Fruit fly (Drosophila melanogaster): ENCODE results near the gene Gs1.

The Gs1 gene

DNA sequence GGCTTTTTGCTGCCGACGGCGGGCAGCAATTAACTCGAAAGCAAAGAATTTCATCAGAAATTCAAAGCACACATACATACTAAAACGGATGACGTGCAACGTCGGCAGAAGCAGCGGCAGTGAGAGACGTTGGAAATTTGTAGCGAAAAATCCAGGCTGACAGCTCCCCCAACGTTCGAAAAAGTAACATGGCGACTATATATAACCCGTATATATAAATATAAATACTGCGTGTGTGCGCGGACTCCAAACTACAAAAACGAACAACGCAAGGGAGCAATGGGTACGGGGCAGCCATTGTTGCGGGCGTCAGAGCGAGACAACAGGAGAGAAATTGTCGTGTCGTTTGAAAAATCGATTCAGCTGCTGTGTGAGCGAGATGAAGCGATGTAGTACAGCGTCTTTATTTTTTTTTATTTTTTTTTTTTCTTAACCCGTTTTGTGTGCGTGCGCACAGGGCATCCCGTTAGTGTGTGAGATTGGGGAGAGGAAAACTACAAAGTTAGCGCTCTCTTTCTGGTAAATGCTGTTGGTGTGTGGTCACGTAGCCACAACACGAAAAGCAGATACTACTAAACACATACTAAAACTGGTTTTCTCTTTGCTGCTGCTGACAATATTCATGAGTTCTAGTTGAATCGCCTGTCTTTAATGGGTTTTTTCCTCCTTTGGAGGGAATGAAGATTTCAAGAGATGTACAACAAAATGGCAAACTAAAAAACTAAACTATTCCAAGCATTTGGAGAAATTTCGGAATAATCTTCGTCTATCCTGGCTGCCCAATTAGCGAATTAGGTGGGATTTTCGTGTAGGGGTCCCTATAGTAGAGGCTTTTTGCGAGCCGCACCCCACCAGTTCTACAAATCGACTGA, 28.9 kb downstream of the Gs1 start (continued):
- TF ChIP-seq toy (GFP tag; IDR thresholded peaks at IDR 0.05) (no peak), ems (GFP tag; optimal IDR thresholded peaks at IDR 0.05) (no peak), CG8290 (GFP tag; optimal IDR thresholded peaks at IDR 0.05) (no peak), CG8290 (tag; optimal IDR thresholded peaks at IDR 0.05) (peak in 1 of 2 experiments; percentile 5), CG12236 (GFP tag; optimal IDR thresholded peaks at IDR 0.05) (no peak), CG12155 (GFP tag; optimal IDR thresholded peaks at IDR 0.05) (no peak), CG2202 (tag; optimal IDR thresholded peaks at IDR 0.05) (no peak), CG6683 (GFP tag; optimal IDR thresholded peaks at IDR 0.05) (no peak), C15 (GFP tag; IDR thresholded peaks at IDR 0.05) (no peak), cato (GFP tag; optimal IDR thresholded peaks at IDR 0.05; ENCODE audit: borderline replicate concordance) (no peak), ranshi (GFP tag; IDR thresholded peaks at IDR 0.05) (no peak), CG8388 (GFP tag; optimal IDR thresholded peaks at IDR 0.05) (no peak), CG30431 (GFP tag; optimal IDR thresholded peaks at IDR 0.05) (no peak), CG17612 (GFP tag; IDR thresholded peaks at IDR 0.05) (no peak), sens (GFP tag) (peak; percentile 93), tin (GFP tag; optimal IDR thresholded peaks at IDR 0.05) (peak; percentile 9), CG13296 (GFP tag; optimal IDR thresholded peaks at IDR 0.05) (peak; percentile 44), CG4328 (GFP tag; optimal IDR thresholded peaks at IDR 0.05) (peak; percentile 70), Eip74EF (GFP tag; optimal IDR thresholded peaks at IDR 0.05) (peak in 1 of 2 experiments; percentile 36), CG13424 (tag; optimal IDR thresholded peaks at IDR 0.05) (peak; percentile 5), CG33557 (GFP tag; optimal IDR thresholded peaks at IDR 0.05) (no peak), CG13775 (GFP tag; optimal IDR thresholded peaks at IDR 0.05) (no peak), mirr (GFP tag; optimal IDR thresholded peaks at IDR 0.05) (peak; percentile 86), CG3726 (GFP tag; IDR thresholded peaks at IDR 0.05) (no peak), Fer2 (tag; optimal IDR thresholded peaks at IDR 0.05) (no peak), H2.0 (GFP tag; IDR thresholded peaks at IDR 0.05) (no peak), Taf1 (GFP tag; IDR thresholded peaks at IDR 0.05) (no peak), ash1 (GFP tag; optimal IDR thresholded peaks at IDR 0.05) (peak; percentile 71), CG4404 (GFP tag; IDR thresholded peaks at IDR 0.05) (no peak), Usf (GFP tag; optimal IDR thresholded peaks at IDR 0.05) (no peak), GATAe (GFP tag; conservative IDR thresholded peaks at IDR 0.05) (no peak), CG9215 (GFP tag; IDR thresholded peaks at IDR 0.05) (no peak), Rfx (GFP tag; IDR thresholded peaks at IDR 0.05) (no peak), ind (GFP tag; optimal IDR thresholded peaks at IDR 0.05) (no peak), rib (GFP tag; IDR thresholded peaks at IDR 0.05) (no peak), CG11695 (GFP tag; IDR thresholded peaks at IDR 0.05) (no peak), ap (GFP tag; IDR thresholded peaks at IDR 0.05) (no peak), Sox100B (GFP tag; optimal IDR thresholded peaks at IDR 0.05) (no peak), pum (GFP tag; optimal IDR thresholded peaks at IDR 0.05) (no peak), pb (GFP tag; optimal IDR thresholded peaks at IDR 0.05) (no peak), zf30C (GFP tag; optimal IDR thresholded peaks at IDR 0.05) (no peak), CG11560 (tag; IDR thresholded peaks at IDR 0.05) (no peak), CG11456 (GFP tag; IDR thresholded peaks at IDR 0.05) (no peak), Tbp (GFP tag; optimal IDR thresholded peaks at IDR 0.05) (no peak), Ets65A (GFP tag) (no peak), Antp (GFP tag; optimal IDR thresholded peaks at IDR 0.05) (no peak), CG17361 (GFP tag; IDR thresholded peaks at IDR 0.05) (no peak), Gsc (GFP tag; IDR thresholded peaks at IDR 0.05) (no peak), CG2712 (tag; optimal IDR thresholded peaks at IDR 0.05) (no peak), tx (GFP tag; optimal IDR thresholded peaks at IDR 0.05) (no peak), CG34376 (GFP tag; optimal IDR thresholded peaks at IDR 0.05) (peak; percentile 75)

Measured in whole organism, embryonic.